Worm (Caenorhabditis elegans): ENCODE data around the gene C10E2.5.

C10E2.5 gene

ce11 chrX:16702232-16702631 is 52.1 kb downstream of the C10E2.5 start, which contains the start of gene F22H10.1:
Gene F22H10.1 (plus strand): TSS chrX:16702442.
- TF ChIP-seq ztf-4 (tag; optimal IDR thresholded peaks at IDR 0.05) (no peak), egl-5 (tag; optimal IDR thresholded peaks at IDR 0.05) (no peak)
